Worm (Caenorhabditis elegans) whole organism, late embryonic: ENCODE results near the gene tag-267.

ENCODE experiments used
- C08G9.2 ChIP-seq: sonication (generic microtip); optimal IDR thresholded peaks from 2 replicates; lab custom pipeline; 2016; ENCODE audit warnings: mild to moderate bottlenecking, missing genetic modification characterization, moderate library complexity, missing compliant biosample characterization
- F13H6.1 ChIP-seq: sonication (generic microtip); optimal IDR thresholded peaks from 2 replicates; lab custom pipeline; 2016; ENCODE audit warnings: missing genetic modification characterization, missing compliant biosample characterization
- K02D7.2 ChIP-seq: sonication (generic microtip); optimal IDR thresholded peaks from 2 replicates; lab custom pipeline; 2017; ENCODE audit warnings: mild to moderate bottlenecking, missing genetic modification characterization, missing compliant biosample characterization
- K09A11.1 ChIP-seq: sonication (generic microtip); optimal IDR thresholded peaks from 2 replicates; lab custom pipeline; 2017; ENCODE audit warnings: antibody characterized with exemption, mild to moderate bottlenecking, missing genetic modification characterization, missing compliant biosample characterization; ENCODE audit not compliant: insufficient read depth
- Y22D7AL.16 ChIP-seq: sonication (generic microtip); optimal IDR thresholded peaks from 2 replicates; lab custom pipeline; 2016; ENCODE audit warnings: missing genetic modification characterization, missing compliant biosample characterization
- ceh-19 ChIP-seq: fragments of 200-800 bp; sonication (Bioruptor generic); optimal IDR thresholded peaks from 2 replicates; lab custom pipeline; 2018; ENCODE audit warnings: mild to moderate bottlenecking, missing genetic modification characterization, missing compliant biosample characterization
- ceh-2 ChIP-seq: sonication (generic microtip); optimal IDR thresholded peaks from 2 replicates; lab custom pipeline; 2016; ENCODE audit warnings: missing genotype, missing genetic modification characterization, missing compliant biosample characterization
- ceh-22 ChIP-seq: sonication (generic microtip); optimal IDR thresholded peaks from 2 replicates; lab custom pipeline; 2017; ENCODE audit warnings: missing biosample characterization, missing genetic modification characterization
- ceh-30 ChIP-seq: fragments of 150-350 bp; optimal IDR thresholded peaks from 2 replicates; lab custom pipeline; 2014; ENCODE audit warnings: missing biosample characterization, missing genetic modification characterization
- ceh-48 ChIP-seq: sonication (generic microtip); optimal IDR thresholded peaks from 2 replicates; lab custom pipeline; 2016; ENCODE audit warnings: missing genetic modification characterization, inconsistent platforms, missing compliant biosample characterization
- ceh-9 ChIP-seq: sonication (generic microtip); optimal IDR thresholded peaks from 2 replicates; lab custom pipeline; 2016; ENCODE audit warnings: mild to moderate bottlenecking, missing genetic modification characterization, inconsistent platforms, missing compliant biosample characterization
- dve-1 ChIP-seq: sonication (generic microtip); optimal IDR thresholded peaks from 2 replicates; lab custom pipeline; 2017; ENCODE audit warnings: antibody characterized with exemption, mild to moderate bottlenecking, missing genetic modification characterization, missing compliant biosample characterization
- elt-2 ChIP-seq: sonication (generic microtip); optimal IDR thresholded peaks from 2 replicates; lab custom pipeline; 2016; ENCODE audit warnings: missing genetic modification reagents, missing genetic modification characterization, missing compliant biosample characterization
- elt-4 ChIP-seq: sonication (generic microtip); optimal IDR thresholded peaks from 2 replicates; lab custom pipeline; 2016; ENCODE audit warnings: missing genetic modification characterization, missing compliant biosample characterization
- ets-4 ChIP-seq: sonication (generic microtip); optimal IDR thresholded peaks from 2 replicates; lab custom pipeline; 2016; ENCODE audit warnings: missing genetic modification characterization, missing compliant biosample characterization
- hlh-30 ChIP-seq: sonication (generic microtip); optimal IDR thresholded peaks from 2 replicates; lab custom pipeline; 2017; ENCODE audit warnings: antibody characterized with exemption, missing genetic modification characterization, missing compliant biosample characterization; ENCODE audit not compliant: insufficient read depth
- lim-6 ChIP-seq: sonication (generic microtip); optimal IDR thresholded peaks from 2 replicates; lab custom pipeline; 2016; ENCODE audit warnings: missing genetic modification characterization, missing compliant biosample characterization
- lin-11 ChIP-seq: fragments of 200-800 bp; sonication (Bioruptor generic); optimal IDR thresholded peaks from 2 replicates; lab custom pipeline; 2018; ENCODE audit warnings: mild to moderate bottlenecking, missing genetic modification characterization, missing compliant biosample characterization
- nfya-1 ChIP-seq: sonication (generic microtip); optimal IDR thresholded peaks from 2 replicates; lab custom pipeline; 2017; ENCODE audit warnings: missing genetic modification characterization, mild to moderate bottlenecking, missing compliant biosample characterization, antibody characterized with exemption, moderate library complexity
- nhr-11 ChIP-seq: fragments of 150-350 bp; optimal IDR thresholded peaks from 2 replicates; lab custom pipeline; 2014; ENCODE audit warnings: missing biosample characterization, missing genetic modification characterization
- nhr-232 ChIP-seq: sonication (generic microtip); optimal IDR thresholded peaks from 2 replicates; lab custom pipeline; 2016; ENCODE audit warnings: missing genetic modification characterization, missing compliant biosample characterization
- pat-9 ChIP-seq: fragments of 200-800 bp; sonication (Bioruptor generic); optimal IDR thresholded peaks from 2 replicates; lab custom pipeline; 2018; ENCODE audit warnings: mild to moderate bottlenecking, missing genetic modification characterization, moderate library complexity, missing compliant biosample characterization
- pax-1 ChIP-seq: fragments of 150-350 bp; optimal IDR thresholded peaks from 2 replicates; lab custom pipeline; 2014; ENCODE audit warnings: missing biosample characterization, missing genetic modification characterization
- pha-2 ChIP-seq: sonication (generic microtip); optimal IDR thresholded peaks from 2 replicates; lab custom pipeline; 2017; ENCODE audit warnings: mild to moderate bottlenecking, missing genetic modification characterization, missing compliant biosample characterization
- pha-4 ChIP-seq: fragments of 150-350 bp; optimal IDR thresholded peaks from 2 replicates; lab custom pipeline; 2018; ENCODE audit warnings: missing biosample characterization, missing genetic modification reagents, missing genetic modification characterization
- pqm-1 ChIP-seq: sonication (generic microtip); optimal IDR thresholded peaks from 2 replicates; lab custom pipeline; 2016; ENCODE audit warnings: missing genetic modification characterization, missing compliant biosample characterization
- pros-1 ChIP-seq: fragments of 150-350 bp; optimal IDR thresholded peaks from 2 replicates; lab custom pipeline; 2014; ENCODE audit warnings: missing biosample characterization, missing genetic modification reagents, missing genetic modification characterization
- ref-2 ChIP-seq: sonication (generic microtip); optimal IDR thresholded peaks from 2 replicates; lab custom pipeline; 2016; ENCODE audit warnings: missing genetic modification characterization, missing compliant biosample characterization
- tbx-2 ChIP-seq: sonication (generic microtip); optimal IDR thresholded peaks from 2 replicates; lab custom pipeline; 2016; ENCODE audit warnings: missing genetic modification characterization, missing compliant biosample characterization
- tbx-7 ChIP-seq: sonication (generic microtip); optimal IDR thresholded peaks from 2 replicates; lab custom pipeline; 2016; ENCODE audit warnings: missing genotype, missing genetic modification characterization, missing compliant biosample characterization
- unc-42 ChIP-seq: sonication (generic microtip); optimal IDR thresholded peaks from 2 replicates; lab custom pipeline; 2016; ENCODE audit warnings: missing genotype, missing genetic modification characterization, missing compliant biosample characterization
- zip-5 ChIP-seq: sonication (generic microtip); optimal IDR thresholded peaks from 2 replicates; lab custom pipeline; 2016; ENCODE audit warnings: missing genetic modification characterization, missing compliant biosample characterization
- ztf-16 ChIP-seq: sonication (generic microtip); optimal IDR thresholded peaks from 2 replicates; lab custom pipeline; 2017; ENCODE audit warnings: missing genetic modification characterization, missing compliant biosample characterization

tag-267 gene

ce11 chrIII:600316-600932 lies 40.2 kb upstream of the tag-267 start, which contains the start of gene lec-6:
lec-6 (minus strand) TSS chrIII:600366.
- TF ChIP-seq elt-2 (tag; lab: Kevin White, UChicago): peak; percentile 55
- TF ChIP-seq pax-1 (tag; lab: Kevin White, UChicago): no peak

ce11 chrIII:605415-606054 lies 35.1 kb upstream of the tag-267 start, which contains the start of the genes Y55B1AR.4 and ttr-7:
Y55B1AR.4 (minus strand) TSS chrIII:605515.
ttr-7 (plus strand) TSS chrIII:606004.
- TF ChIP-seq ets-4 (tag; lab: Kevin White, UChicago) (no peak), nhr-232 (tag; lab: Kevin White, UChicago) (no peak), pqm-1 (tag; lab: Kevin White, UChicago) (no peak), pat-9 (tag; lab: Kevin White, UChicago) (no peak), pha-4 (tag; lab: Kevin White, UChicago) (no peak), C08G9.2 (tag; lab: Kevin White, UChicago) (no peak), hlh-30 (tag; lab: Kevin White, UChicago) (no peak), F13H6.1 (tag; lab: Kevin White, UChicago) (no peak), ceh-30 (tag; lab: Kevin White, UChicago) (no peak), K02D7.2 (tag; lab: Kevin White, UChicago) (no peak), K09A11.1 (no peak), ceh-48 (tag; lab: Kevin White, UChicago) (no peak), ceh-9 (tag; lab: Kevin White, UChicago) (no peak)

ce11 chrIII:609549-609948 lies 31.0 kb upstream of the tag-267 start, which contains the start of gene best-17:
best-17 (minus strand) TSS chrIII:609649.
- TF ChIP-seq C08G9.2 (tag; lab: Kevin White, UChicago) (no peak), ztf-16 (tag; lab: Kevin White, UChicago) (no peak), ceh-30 (tag; lab: Kevin White, UChicago) (no peak), ceh-2 (tag; lab: Kevin White, UChicago) (no peak), pat-9 (tag; lab: Kevin White, UChicago) (no peak), pros-1 (tag; lab: Kevin White, UChicago) (no peak), lim-6 (tag; lab: Kevin White, UChicago) (no peak), dve-1 (tag; lab: Kevin White, UChicago) (no peak), ceh-19 (GFP tag; lab: Kevin White, UChicago) (no peak), tbx-2 (tag; lab: Kevin White, UChicago) (no peak), tbx-7 (tag; lab: Kevin White, UChicago) (no peak), nfya-1 (tag; lab: Kevin White, UChicago) (no peak), elt-4 (no peak)

DNA sequence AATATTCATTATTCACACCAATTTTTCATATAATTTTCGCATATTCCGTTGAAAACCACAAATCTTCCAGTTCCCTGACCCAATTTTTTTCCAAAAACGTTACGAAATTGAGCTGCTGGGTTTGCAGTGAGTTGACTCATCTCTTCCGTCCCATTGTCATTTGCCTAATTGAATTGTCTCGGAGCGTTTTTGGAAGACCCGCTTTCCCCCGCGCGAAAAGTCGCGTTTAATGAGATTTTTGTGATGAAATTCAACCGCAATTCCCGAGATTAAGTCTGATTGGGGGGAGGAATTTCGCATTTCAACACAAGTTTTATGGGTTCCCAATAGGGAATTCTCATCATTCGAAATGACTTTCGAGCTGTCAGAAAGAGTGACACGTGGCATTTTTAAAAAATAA lies 28.7 kb upstream of the tag-267 start:
- peak; percentile 96 for TF ChIP-seq unc-42 (tag; lab: Kevin White, UChicago)
- no peak for TF ChIP-seq ref-2
- TF ChIP-seq lin-11: no peak
- no peak for TF ChIP-seq ceh-22 (tag; lab: Kevin White, UChicago)
- TF ChIP-seq nhr-11 (tag; lab: Kevin White, UChicago): no peak
- TF ChIP-seq Y22D7AL.16 (tag; lab: Kevin White, UChicago): no peak
- no peak for TF ChIP-seq zip-5 (tag; lab: Kevin White, UChicago)
- no peak for TF ChIP-seq K09A11.1
- TF ChIP-seq pha-2 (tag; lab: Kevin White, UChicago): no peak
